Worm (Caenorhabditis elegans): ENCODE results near the gene lec-3.

ce11 chrII:10019669-10020068, 28.8 kb downstream of the lec-3 start:
- TF ChIP-seq ces-1 (GFP tag; optimal IDR thresholded peaks at IDR 0.05) (no peak), nhr-12 (tag; optimal IDR thresholded peaks at IDR 0.05) (no peak), blmp-1 (tag; optimal IDR thresholded peaks at IDR 0.05) (no peak), sptf-1 (tag; optimal IDR thresholded peaks at IDR 0.05) (no peak), ztf-11 (tag; optimal IDR thresholded peaks at IDR 0.05) (no peak)

All from whole organism, mixed stage, embryonic.